Worm (Caenorhabditis elegans) whole organism, L2 larva: ENCODE data around the gene T28C12.15.

Experiments
- C34F6.9 ChIP-seq: fragments of 150-350 bp; optimal IDR thresholded peaks from 2 replicates; lab custom pipeline; 2014; ENCODE audit warnings: missing biosample characterization, missing genetic modification characterization
- F13H6.1 ChIP-seq: sonication (generic microtip); optimal IDR thresholded peaks from 2 replicates; lab custom pipeline; 2016; ENCODE audit warnings: missing genetic modification characterization, missing compliant biosample characterization
- R02D3.7 ChIP-seq: fragments of 150-350 bp; optimal IDR thresholded peaks from 2 replicates; lab custom pipeline; 2014; ENCODE audit warnings: missing biosample characterization, missing genetic modification characterization
- Y55F3AM.14 ChIP-seq: fragments of 200-800 bp; sonication (Bioruptor generic); optimal IDR thresholded peaks from 2 replicates; lab custom pipeline; 2018; ENCODE audit warnings: mild to moderate bottlenecking, missing genetic modification characterization, missing compliant biosample characterization
- ZK546.5 ChIP-seq: sonication (generic microtip); optimal IDR thresholded peaks from 2 replicates; lab custom pipeline; 2017; ENCODE audit warnings: missing biosample characterization, missing genetic modification characterization
- ama-1 ChIP-seq: fragments of 150-350 bp; optimal IDR thresholded peaks from 2 replicates; lab custom pipeline; 2018; ENCODE audit warnings: inconsistent platforms
- blmp-1 ChIP-seq: sonication (generic microtip); optimal IDR thresholded peaks from 2 replicates; lab custom pipeline; 2017; ENCODE audit warnings: missing genetic modification characterization, mild to moderate bottlenecking, missing compliant biosample characterization, antibody characterized with exemption, moderate library complexity; ENCODE audit not compliant: insufficient read depth
- ceh-82 ChIP-seq: fragments of 150-350 bp; optimal IDR thresholded peaks from 2 replicates; lab custom pipeline; 2014; ENCODE audit warnings: missing biosample characterization, missing genetic modification characterization
- crh-2 ChIP-seq: sonication (generic microtip); optimal IDR thresholded peaks from 2 replicates; lab custom pipeline; 2017; ENCODE audit warnings: missing biosample characterization, missing genetic modification characterization
- dmd-4 ChIP-seq: sonication (generic microtip); optimal IDR thresholded peaks from 2 replicates; lab custom pipeline; 2017; ENCODE audit warnings: missing biosample characterization, missing genetic modification characterization
- egl-27 ChIP-seq: sonication (generic microtip); optimal IDR thresholded peaks from 3 replicates; lab custom pipeline; 2017; ENCODE audit warnings: missing biosample characterization, missing genetic modification reagents, missing genetic modification characterization
- elt-1 ChIP-seq: fragments of 150-350 bp; optimal IDR thresholded peaks from 2 replicates; lab custom pipeline; 2014; ENCODE audit warnings: missing biosample characterization, missing genetic modification characterization
- elt-3 ChIP-seq: sonication (generic microtip); optimal IDR thresholded peaks from 2 replicates; lab custom pipeline; 2017; ENCODE audit warnings: missing biosample characterization, missing genetic modification characterization
- fos-1 ChIP-seq: fragments of 150-350 bp; optimal IDR thresholded peaks from 2 replicates; lab custom pipeline; 2014; ENCODE audit warnings: missing biosample characterization, missing genetic modification characterization
- gmeb-1 ChIP-seq: fragments of 150-350 bp; optimal IDR thresholded peaks from 2 replicates; lab custom pipeline; 2014; ENCODE audit warnings: missing biosample characterization, missing genetic modification characterization
- lin-11 ChIP-seq: fragments of 150-350 bp; sonication (generic microtip); optimal IDR thresholded peaks from 2 replicates; lab custom pipeline; 2014; ENCODE audit warnings: missing biosample characterization, missing genetic modification characterization, inconsistent platforms, mixed read lengths
- lin-13 ChIP-seq: fragments of 150-350 bp; optimal IDR thresholded peaks from 2 replicates; lab custom pipeline; 2014; ENCODE audit warnings: missing biosample characterization, missing genetic modification reagents, missing genetic modification characterization
- lsy-2 ChIP-seq, 2 experiments: fragments of 150-350 bp in 1 of 2; sonication (generic microtip) in 1 of 2; optimal IDR thresholded peaks; 2 replicates each; lab custom pipeline; 2014 to 2017; ENCODE audit warnings: missing biosample characterization in 2 of 2, missing genetic modification characterization in 2 of 2
- mbf-1 ChIP-seq: sonication (generic microtip); optimal IDR thresholded peaks from 2 replicates; lab custom pipeline; 2017; ENCODE audit warnings: missing biosample characterization, missing genetic modification characterization
- mdl-1 ChIP-seq, 2 experiments: fragments of 150-350 bp in 1 of 2; sonication (generic microtip) in 1 of 2; optimal IDR thresholded peaks; 2 replicates each; lab custom pipeline; 2017; ENCODE audit warnings: missing biosample characterization in 2 of 2, missing genetic modification characterization in 2 of 2
- nhr-10 ChIP-seq: sonication (generic microtip); optimal IDR thresholded peaks from 2 replicates; lab custom pipeline; 2017; ENCODE audit warnings: missing biosample characterization, missing genetic modification characterization
- nhr-12 ChIP-seq: fragments of 150-350 bp; optimal IDR thresholded peaks from 2 replicates; lab custom pipeline; 2014; ENCODE audit warnings: missing biosample characterization, missing genetic modification characterization
- nhr-129 ChIP-seq: fragments of 150-350 bp; optimal IDR thresholded peaks from 2 replicates; lab custom pipeline; 2014; ENCODE audit warnings: missing biosample characterization, missing genetic modification characterization
- nhr-21 ChIP-seq: fragments of 150-350 bp; optimal IDR thresholded peaks from 2 replicates; lab custom pipeline; 2014; ENCODE audit warnings: missing biosample characterization, missing genetic modification characterization
- nhr-23 ChIP-seq: fragments of 150-350 bp; optimal IDR thresholded peaks from 2 replicates; lab custom pipeline; 2014; ENCODE audit warnings: missing biosample characterization, missing genetic modification reagents, missing genetic modification characterization
- nhr-237 ChIP-seq: fragments of 150-350 bp; optimal IDR thresholded peaks from 2 replicates; lab custom pipeline; 2014; ENCODE audit warnings: missing biosample characterization, missing genetic modification characterization
- nhr-6 ChIP-seq: fragments of 150-350 bp; optimal IDR thresholded peaks from 2 replicates; lab custom pipeline; 2014; ENCODE audit warnings: missing biosample characterization, missing genetic modification characterization
- nhr-77 ChIP-seq: fragments of 150-350 bp; optimal IDR thresholded peaks from 2 replicates; lab custom pipeline; 2014; ENCODE audit warnings: missing biosample characterization, missing genetic modification characterization
- peb-1 ChIP-seq: fragments of 150-350 bp; optimal IDR thresholded peaks from 2 replicates; lab custom pipeline; 2014; ENCODE audit warnings: missing biosample characterization, missing genetic modification characterization
- sem-4 ChIP-seq: fragments of 150-350 bp; optimal IDR thresholded peaks from 2 replicates; lab custom pipeline; 2014; ENCODE audit warnings: missing biosample characterization, missing genetic modification reagents, missing genetic modification characterization
- skn-1 ChIP-seq: sonication (generic microtip); optimal IDR thresholded peaks from 2 replicates; lab custom pipeline; 2017; ENCODE audit warnings: missing biosample characterization, missing genetic modification characterization
- sma-3 ChIP-seq: sonication (generic microtip); optimal IDR thresholded peaks from 2 replicates; lab custom pipeline; 2016; ENCODE audit warnings: missing genetic modification reagents, missing genetic modification characterization, missing compliant biosample characterization
- sma-9 ChIP-seq, 2 experiments: fragments of 150-350 bp in 1 of 2; sonication (generic microtip) in 1 of 2; optimal IDR thresholded peaks; 2 replicates each; lab custom pipeline; 2014 to 2016; ENCODE audit warnings: missing genetic modification characterization in 2 of 2, mild to moderate bottlenecking in 1 of 2, missing biosample characterization in 1 of 2, missing compliant biosample characterization in 1 of 2, missing genetic modification reagents in 1 of 2, moderate library complexity in 1 of 2
- snpc-4 ChIP-seq: fragments of 150-350 bp; optimal IDR thresholded peaks from 2 replicates; lab custom pipeline; 2014; ENCODE audit warnings: missing biosample characterization, missing genetic modification characterization
- unc-55 ChIP-seq: fragments of 150-350 bp; sonication (generic microtip); optimal IDR thresholded peaks from 3 replicates; lab custom pipeline; 2014; ENCODE audit warnings: missing biosample characterization, missing genetic modification reagents, missing genetic modification characterization
- ztf-11 ChIP-seq: sonication (generic microtip); optimal IDR thresholded peaks from 2 replicates; lab custom pipeline; 2017; ENCODE audit warnings: missing biosample characterization, missing genetic modification characterization
- ztf-4 ChIP-seq: fragments of 150-350 bp; optimal IDR thresholded peaks from 2 replicates; lab custom pipeline; 2014; ENCODE audit warnings: missing biosample characterization, missing genetic modification characterization

Gene T28C12.15

DNA sequence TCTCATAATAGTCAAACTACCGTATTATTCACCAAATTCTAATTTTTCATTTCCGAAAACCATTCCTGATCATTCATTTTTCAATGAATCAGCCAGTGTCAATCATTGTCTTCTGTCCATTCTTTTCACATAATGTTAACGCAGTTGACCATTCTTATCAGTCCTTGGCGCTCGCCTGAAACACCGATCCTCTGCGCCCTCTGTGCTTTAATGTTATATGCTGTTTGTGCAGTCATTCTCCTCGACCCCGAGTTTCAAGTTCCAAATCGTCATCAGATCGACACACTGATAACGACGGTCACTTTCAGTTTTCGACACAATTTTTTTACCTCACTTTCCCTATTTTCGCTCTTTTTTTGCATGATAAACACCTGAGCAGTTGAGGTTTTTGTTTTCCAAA, 25.3 kb upstream of the T28C12.15 start:
- TF ChIP-seq ztf-4 (no peak), elt-3 (tag; lab: Kevin White, UChicago) (no peak), ZK546.5 (tag; lab: Kevin White, UChicago) (no peak), nhr-12 (tag; lab: Kevin White, UChicago) (no peak), sma-9 (GFP tag; optimal IDR thresholded peaks at IDR 0.05; lab: Kevin White, UChicago) (peak; percentile 53), sma-9 (tag; optimal IDR thresholded peaks at IDR 0.05; lab: Kevin White, UChicago) (no peak), fos-1 (tag; lab: Kevin White, UChicago) (peak; percentile 85), gmeb-1 (peak; percentile 19), nhr-129 (tag; lab: Kevin White, UChicago) (no peak), F13H6.1 (tag; lab: Kevin White, UChicago) (peak; percentile 81), egl-27 (tag; lab: Kevin White, UChicago) (no peak), mdl-1 (tag; optimal IDR thresholded peaks at IDR 0.05; lab: Kevin White, UChicago) (no peak), ceh-82 (tag; lab: Kevin White, UChicago) (no peak), dmd-4 (tag; lab: Kevin White, UChicago) (no peak), R02D3.7 (tag; lab: Kevin White, UChicago) (no peak), snpc-4 (tag; lab: Kevin White, UChicago) (no peak), blmp-1 (tag; lab: Kevin White, UChicago) (no peak), ztf-11 (tag; lab: Kevin White, UChicago) (no peak), lin-11 (tag; lab: Kevin White, UChicago) (no peak), Y55F3AM.14 (GFP tag; lab: Kevin White, UChicago) (peak; percentile 22), elt-1 (tag; lab: Kevin White, UChicago) (no peak)

DNA sequence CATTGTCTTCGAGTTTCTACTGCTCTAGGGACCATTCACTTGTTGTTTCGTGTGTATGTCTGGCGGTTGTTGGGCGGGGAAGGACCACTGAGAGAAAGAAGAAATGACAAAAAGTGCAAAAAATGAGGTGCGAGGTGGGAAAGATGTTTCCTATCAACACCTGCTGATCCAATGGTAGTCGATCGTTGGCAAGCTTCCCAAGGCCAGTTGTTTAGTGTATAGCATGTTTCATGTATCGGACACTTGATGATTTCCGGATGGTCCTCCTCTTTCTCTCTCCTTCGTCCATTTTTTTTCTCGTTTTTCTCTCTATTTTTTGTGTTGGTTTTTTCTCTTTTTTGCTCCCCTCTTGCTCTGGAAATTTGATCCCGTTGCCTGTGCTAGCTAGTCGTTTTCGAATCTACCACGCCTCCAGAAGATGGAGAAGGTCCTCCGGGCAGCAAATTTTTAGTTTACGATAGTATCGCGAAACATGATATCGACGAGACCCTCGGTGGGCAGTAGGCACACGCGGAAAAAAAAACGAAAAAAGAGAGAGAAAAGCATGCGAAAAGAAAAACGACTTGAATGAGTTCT, 24.5 kb upstream of the T28C12.15 start:
- TF ChIP-seq mdl-1 (tag; optimal IDR thresholded peaks at IDR 0.05; lab: Kevin White, UChicago) (no peak), nhr-129 (tag; lab: Kevin White, UChicago) (peak; percentile 58), ztf-11 (tag; lab: Kevin White, UChicago) (no peak), Y55F3AM.14 (GFP tag; lab: Kevin White, UChicago) (peak; percentile 50), F13H6.1 (tag; lab: Kevin White, UChicago) (peak; percentile 92), sma-9 (GFP tag; optimal IDR thresholded peaks at IDR 0.05; lab: Kevin White, UChicago) (peak; percentile 10), sma-9 (tag; optimal IDR thresholded peaks at IDR 0.05; lab: Kevin White, UChicago) (no peak)

DNA sequence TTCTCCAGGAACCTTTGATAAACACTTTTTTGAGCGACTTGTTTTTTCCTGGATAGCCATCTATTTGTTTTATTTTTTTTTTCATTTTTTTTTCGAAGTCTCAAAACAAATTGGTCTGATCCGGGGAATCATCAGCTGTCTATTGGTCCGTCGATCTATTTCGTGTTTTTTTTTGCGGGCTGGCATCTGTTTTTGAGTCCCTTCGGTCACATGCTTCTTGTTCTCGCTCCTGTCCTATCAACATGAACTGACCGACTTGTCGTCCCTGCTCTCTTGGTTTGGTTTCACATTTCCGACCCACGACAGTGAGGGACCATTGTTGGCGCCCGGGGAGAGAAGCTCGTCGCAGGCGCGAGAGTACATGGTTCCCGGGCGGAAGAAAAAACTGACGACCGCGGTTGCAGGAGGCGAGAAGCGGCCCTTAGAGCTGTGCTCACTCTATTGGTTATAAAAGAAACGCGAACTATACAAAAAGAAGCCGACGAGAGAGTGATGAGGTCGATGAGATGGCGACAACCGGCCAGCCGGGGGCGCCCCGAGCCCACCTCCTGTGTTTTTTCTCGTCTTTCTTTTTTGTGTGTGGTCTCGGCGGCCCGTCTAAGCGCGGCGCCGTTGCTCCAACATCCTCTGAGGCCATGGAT, 23.1 kb upstream of the T28C12.15 start:
- peak; percentile 26 for TF ChIP-seq nhr-129 (tag; lab: Kevin White, UChicago)
- TF ChIP-seq nhr-10 (tag; lab: Kevin White, UChicago), result no peak
- TF ChIP-seq F13H6.1 (tag; lab: Kevin White, UChicago), result peak; percentile 51
- TF ChIP-seq ama-1 (lab: Kevin White, UChicago), result no peak
- TF ChIP-seq C34F6.9 (tag; lab: Kevin White, UChicago), result no peak

DNA sequence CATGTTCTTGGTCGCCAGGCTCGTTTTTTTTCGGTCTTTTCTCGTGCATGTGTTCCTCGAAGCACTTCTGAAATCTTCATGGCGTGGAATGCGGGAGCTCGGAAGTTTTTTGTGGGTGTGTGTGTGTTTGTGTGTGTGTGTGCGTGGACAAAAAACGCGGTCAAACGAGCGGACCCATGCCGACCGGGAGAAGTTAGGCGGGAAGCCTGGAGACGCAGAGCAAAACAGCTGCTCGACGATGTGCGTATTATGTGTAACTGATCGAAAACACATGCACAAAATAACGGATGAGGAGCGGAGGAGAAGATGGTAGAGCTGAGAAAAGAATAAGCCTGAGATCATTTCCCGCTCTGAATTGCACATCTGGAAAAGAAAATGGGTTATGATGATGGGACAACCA, 20.9 kb upstream of the T28C12.15 start:
- TF ChIP-seq sma-3 (GFP tag; lab: Kevin White, UChicago), result no peak
- no peak for TF ChIP-seq nhr-21
- TF ChIP-seq C34F6.9 (tag; lab: Kevin White, UChicago), result peak; percentile 8
- TF ChIP-seq nhr-129 (tag; lab: Kevin White, UChicago), result peak; percentile 67
- peak; percentile 94 for TF ChIP-seq F13H6.1 (tag; lab: Kevin White, UChicago)
- no peak for TF ChIP-seq nhr-23 (tag; lab: Kevin White, UChicago)
- TF ChIP-seq lsy-2 (tag; optimal IDR thresholded peaks at IDR 0.05; lab: Kevin White, UChicago), result peak in 1 of 2 experiments; percentile 22
- peak; percentile 55 for TF ChIP-seq sma-9 (GFP tag; optimal IDR thresholded peaks at IDR 0.05; lab: Kevin White, UChicago)
- TF ChIP-seq sma-9 (tag; optimal IDR thresholded peaks at IDR 0.05; lab: Kevin White, UChicago), result no peak

DNA sequence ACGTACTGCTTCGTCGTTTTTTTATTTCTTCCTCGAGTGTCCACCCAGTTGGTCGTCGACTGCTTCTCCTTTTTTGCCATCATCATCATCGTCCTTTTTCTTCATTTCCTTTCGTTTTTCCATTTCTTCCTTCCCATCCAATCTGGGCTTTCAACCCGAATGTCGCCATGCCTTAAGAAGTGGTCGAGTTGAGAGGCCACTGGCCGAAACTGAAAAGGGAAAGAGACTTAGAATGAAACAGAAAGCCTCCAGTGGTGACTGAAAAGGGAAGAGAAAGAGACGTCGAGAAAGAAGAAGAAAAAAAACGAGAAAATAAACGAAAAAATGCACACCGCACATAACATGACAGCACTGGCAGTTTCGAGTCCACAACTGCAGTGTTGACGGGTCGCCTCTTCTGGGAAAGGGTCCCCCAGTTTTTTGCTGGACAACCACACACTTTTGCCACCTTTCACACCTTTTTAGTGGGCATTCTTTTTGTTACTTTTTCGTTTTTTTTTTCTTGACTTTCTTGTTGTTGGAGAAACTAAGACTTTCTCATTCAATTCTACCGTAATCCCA, 19.6 kb upstream of the T28C12.15 start:
- TF ChIP-seq F13H6.1 (tag; lab: Kevin White, UChicago) (peak; percentile 26), Y55F3AM.14 (GFP tag; lab: Kevin White, UChicago) (peak; percentile 10), unc-55 (peak; percentile 66), nhr-237 (no peak), mbf-1 (tag; lab: Kevin White, UChicago) (no peak), fos-1 (tag; lab: Kevin White, UChicago) (no peak), peb-1 (tag; lab: Kevin White, UChicago) (no peak), nhr-129 (tag; lab: Kevin White, UChicago) (peak; percentile 59), nhr-12 (tag; lab: Kevin White, UChicago) (no peak), ztf-11 (tag; lab: Kevin White, UChicago) (no peak), ceh-82 (tag; lab: Kevin White, UChicago) (no peak), ztf-4 (no peak), nhr-77 (tag; lab: Kevin White, UChicago) (no peak), sma-9 (GFP tag; optimal IDR thresholded peaks at IDR 0.05; lab: Kevin White, UChicago) (no peak), sma-9 (tag; optimal IDR thresholded peaks at IDR 0.05; lab: Kevin White, UChicago) (no peak), dmd-4 (tag; lab: Kevin White, UChicago) (no peak), crh-2 (tag; lab: Kevin White, UChicago) (peak; percentile 11), elt-3 (tag; lab: Kevin White, UChicago) (no peak), skn-1 (tag; lab: Kevin White, UChicago) (no peak), elt-1 (tag; lab: Kevin White, UChicago) (no peak), nhr-6 (tag; lab: Kevin White, UChicago) (no peak), gmeb-1 (no peak), ama-1 (lab: Kevin White, UChicago) (no peak), sem-4 (tag; lab: Kevin White, UChicago) (no peak), lin-13 (GFP tag; lab: Kevin White, UChicago) (no peak), nhr-10 (tag; lab: Kevin White, UChicago) (no peak), mdl-1 (tag; optimal IDR thresholded peaks at IDR 0.05; lab: Kevin White, UChicago) (peak in 1 of 2 experiments; percentile 34)
